Worm (Caenorhabditis elegans): ENCODE measurements around the gene slc-17.5.

slc-17.5 gene

ce11 chrV:8267275-8267674 is 17.4 kb downstream of the slc-17.5 start:
- TF ChIP-seq tbx-11 (GFP tag; IDR thresholded peaks at IDR 0.05) (no peak), tbx-37 (GFP tag; conservative IDR thresholded peaks at IDR 0.05) (no peak), F13C5.2 (tag; optimal IDR thresholded peaks at IDR 0.05) (no peak), hmbx-1 (tag; optimal IDR thresholded peaks at IDR 0.05) (no peak), pes-1 (GFP tag; IDR thresholded peaks at IDR 0.05) (no peak), ets-7 (tag; optimal IDR thresholded peaks at IDR 0.05) (no peak)

DNA sequence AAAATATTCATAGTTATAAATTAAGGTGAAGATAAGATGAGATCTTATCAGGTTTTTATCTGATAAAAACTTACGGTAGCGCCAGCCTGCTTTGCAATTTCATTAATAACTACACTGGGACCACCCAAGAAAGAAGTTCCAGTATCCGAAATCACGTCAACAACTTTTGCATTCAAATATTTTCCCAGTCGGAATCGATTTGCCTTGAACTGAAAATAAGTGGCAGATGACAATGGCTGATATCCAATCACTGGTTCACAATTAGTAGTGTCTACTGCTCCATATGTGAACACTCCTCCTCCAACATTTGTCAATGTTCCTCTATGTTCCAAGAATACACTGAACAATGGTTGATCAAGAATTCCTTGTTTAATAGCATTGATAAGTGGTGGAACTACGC is 18.5 kb downstream of the slc-17.5 start, which contains the start of gene F21F8.5:
F21F8.5 (minus strand) TSS at position 101 of the 400 bp plus-strand sequence.
- TF ChIP-seq scrt-1 (GFP tag; IDR thresholded peaks at IDR 0.05) (no peak), hmg-4 (GFP tag; optimal IDR thresholded peaks at IDR 0.05) (no peak), flt-1 (GFP tag; IDR thresholded peaks at IDR 0.05) (no peak), ceh-36 (tag; optimal IDR thresholded peaks at IDR 0.05) (no peak), B0310.2 (tag; optimal IDR thresholded peaks at IDR 0.05) (no peak), ceh-13 (GFP tag; optimal IDR thresholded peaks at IDR 0.05) (no peak), tbx-11 (GFP tag; IDR thresholded peaks at IDR 0.05) (no peak), F13C5.2 (tag; optimal IDR thresholded peaks at IDR 0.05) (no peak), aly-1 (tag; optimal IDR thresholded peaks at IDR 0.05) (no peak), hmbx-1 (tag; optimal IDR thresholded peaks at IDR 0.05) (no peak), tbx-37 (GFP tag; conservative IDR thresholded peaks at IDR 0.05) (no peak), ets-7 (tag; optimal IDR thresholded peaks at IDR 0.05) (no peak), pes-1 (GFP tag; IDR thresholded peaks at IDR 0.05) (no peak), hnd-1 (tag; optimal IDR thresholded peaks at IDR 0.05) (no peak)

DNA sequence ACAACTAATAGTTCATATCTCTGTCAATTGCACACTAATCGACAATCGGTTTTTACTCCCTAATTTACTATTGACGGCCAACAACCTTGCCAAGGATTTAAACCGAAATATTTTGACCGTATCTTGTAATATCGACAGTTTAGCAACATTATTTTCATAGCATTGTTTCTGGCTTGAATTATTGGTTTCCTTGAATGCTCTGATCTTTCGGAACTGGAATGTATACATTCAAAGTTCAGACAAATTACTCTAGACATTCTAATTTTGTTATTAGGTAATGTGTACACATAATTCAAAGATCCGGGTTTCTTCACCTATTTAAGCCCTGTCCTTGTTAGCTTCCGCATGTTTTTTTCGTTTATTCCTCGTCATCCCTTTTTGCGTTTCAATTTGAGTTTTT is 20.8 kb downstream of the slc-17.5 start, which contains the start of gene C16D9.9:
C16D9.9 (plus strand) TSS at position 301 of the 400 bp plus-strand sequence.
- TF ChIP-seq hmbx-1 (tag; optimal IDR thresholded peaks at IDR 0.05), result no peak

ce11 chrV:8263466-8263865 is 21.2 kb downstream of the slc-17.5 start, which contains the start of gene C16D9.8:
Gene C16D9.8 (minus strand): TSS chrV:8263566.
- TF ChIP-seq B0310.2 (tag; optimal IDR thresholded peaks at IDR 0.05), result no peak

- no peak for TF ChIP-seq tbx-37 (GFP tag; conservative IDR thresholded peaks at IDR 0.05)
Observed at ce11 chrV:8262212-8262611, 22.5 kb downstream of the slc-17.5 start.

ce11 chrV:8259016-8259415 is 25.7 kb downstream of the slc-17.5 start, which contains the start of gene C16D9.1:
Gene C16D9.1 (plus strand): TSS chrV:8259316.
- no peak for TF ChIP-seq F13C5.2 (tag; optimal IDR thresholded peaks at IDR 0.05)
- TF ChIP-seq flt-1 (GFP tag; IDR thresholded peaks at IDR 0.05), result no peak
- no peak for TF ChIP-seq ceh-36 (tag; optimal IDR thresholded peaks at IDR 0.05)
- TF ChIP-seq aly-1 (tag; optimal IDR thresholded peaks at IDR 0.05), result no peak
- no peak for TF ChIP-seq pes-1 (GFP tag; IDR thresholded peaks at IDR 0.05)
- TF ChIP-seq tbx-37 (GFP tag; conservative IDR thresholded peaks at IDR 0.05), result no peak
- no peak for TF ChIP-seq B0310.2 (tag; optimal IDR thresholded peaks at IDR 0.05)
- TF ChIP-seq tra-4 (tag; optimal IDR thresholded peaks at IDR 0.05), result no peak
- no peak for TF ChIP-seq sea-1 (GFP tag; conservative IDR thresholded peaks at IDR 0.05)
- TF ChIP-seq ets-7 (tag; optimal IDR thresholded peaks at IDR 0.05), result no peak
- no peak for TF ChIP-seq tbx-11 (GFP tag; IDR thresholded peaks at IDR 0.05)
- no peak for TF ChIP-seq ceh-13 (GFP tag; optimal IDR thresholded peaks at IDR 0.05)
- no peak for TF ChIP-seq hmbx-1 (tag; optimal IDR thresholded peaks at IDR 0.05)
- no peak for TF ChIP-seq ama-1 (optimal IDR thresholded peaks at IDR 0.05)
- TF ChIP-seq scrt-1 (GFP tag; IDR thresholded peaks at IDR 0.05), result no peak
- no peak for TF ChIP-seq hnd-1 (tag; optimal IDR thresholded peaks at IDR 0.05)

DNA sequence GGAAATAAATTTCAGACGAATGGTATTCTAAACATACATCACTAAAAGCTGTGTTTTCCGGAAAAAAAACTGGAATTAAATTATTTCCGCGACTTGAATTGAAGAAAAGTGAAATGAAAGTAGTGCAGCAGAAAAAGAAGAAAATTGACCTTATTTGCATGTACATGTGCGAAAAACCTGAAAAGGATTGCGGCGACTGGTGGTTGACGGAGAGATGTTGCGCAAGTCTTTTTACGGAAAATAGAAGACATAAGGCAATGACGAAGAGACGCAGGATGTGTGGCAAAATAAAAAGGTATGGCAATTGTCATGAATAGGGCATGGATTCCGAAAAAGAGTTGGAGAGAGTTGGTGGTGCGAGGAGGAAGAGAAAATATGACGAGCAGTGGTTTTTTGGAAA is 29.7 kb downstream of the slc-17.5 start:
- TF ChIP-seq scrt-1 (GFP tag; IDR thresholded peaks at IDR 0.05), result no peak
- no peak for TF ChIP-seq B0310.2 (tag; optimal IDR thresholded peaks at IDR 0.05)
- no peak for TF ChIP-seq tra-4 (tag; optimal IDR thresholded peaks at IDR 0.05)
- no peak for TF ChIP-seq hmbx-1 (tag; optimal IDR thresholded peaks at IDR 0.05)
- TF ChIP-seq ama-1 (optimal IDR thresholded peaks at IDR 0.05), result no peak
- TF ChIP-seq F13C5.2 (tag; optimal IDR thresholded peaks at IDR 0.05), result no peak
- TF ChIP-seq tbx-11 (GFP tag; IDR thresholded peaks at IDR 0.05), result no peak
- no peak for TF ChIP-seq pes-1 (GFP tag; IDR thresholded peaks at IDR 0.05)
- no peak for TF ChIP-seq ceh-13 (GFP tag; optimal IDR thresholded peaks at IDR 0.05)
- no peak for TF ChIP-seq flt-1 (GFP tag; IDR thresholded peaks at IDR 0.05)
- TF ChIP-seq sea-1 (GFP tag; conservative IDR thresholded peaks at IDR 0.05), result no peak
- no peak for TF ChIP-seq hmg-4 (GFP tag; optimal IDR thresholded peaks at IDR 0.05)
- no peak for TF ChIP-seq ceh-36 (tag; optimal IDR thresholded peaks at IDR 0.05)
- TF ChIP-seq tbx-37 (GFP tag; conservative IDR thresholded peaks at IDR 0.05), result no peak
- TF ChIP-seq aly-1 (tag; optimal IDR thresholded peaks at IDR 0.05), result no peak
- TF ChIP-seq ets-7 (tag; optimal IDR thresholded peaks at IDR 0.05), result no peak

- no peak for TF ChIP-seq B0310.2 (tag; optimal IDR thresholded peaks at IDR 0.05)
- TF ChIP-seq ceh-36 (tag; optimal IDR thresholded peaks at IDR 0.05), result no peak
- TF ChIP-seq ets-7 (tag; optimal IDR thresholded peaks at IDR 0.05), result no peak
- TF ChIP-seq ama-1 (optimal IDR thresholded peaks at IDR 0.05), result no peak
- TF ChIP-seq pes-1 (GFP tag; IDR thresholded peaks at IDR 0.05), result no peak
- TF ChIP-seq ceh-13 (GFP tag; optimal IDR thresholded peaks at IDR 0.05), result no peak
- no peak for TF ChIP-seq tra-4 (tag; optimal IDR thresholded peaks at IDR 0.05)
- TF ChIP-seq hnd-1 (tag; optimal IDR thresholded peaks at IDR 0.05), result no peak
- no peak for TF ChIP-seq aly-1 (tag; optimal IDR thresholded peaks at IDR 0.05)
- no peak for TF ChIP-seq scrt-1 (GFP tag; IDR thresholded peaks at IDR 0.05)
- no peak for TF ChIP-seq sea-1 (GFP tag; conservative IDR thresholded peaks at IDR 0.05)
- no peak for TF ChIP-seq hmg-4 (GFP tag; optimal IDR thresholded peaks at IDR 0.05)
- no peak for TF ChIP-seq flt-1 (GFP tag; IDR thresholded peaks at IDR 0.05)
- no peak for TF ChIP-seq tbx-11 (GFP tag; IDR thresholded peaks at IDR 0.05)
- no peak for TF ChIP-seq F13C5.2 (tag; optimal IDR thresholded peaks at IDR 0.05)
- no peak for TF ChIP-seq tbx-37 (GFP tag; conservative IDR thresholded peaks at IDR 0.05)
- no peak for TF ChIP-seq hmbx-1 (tag; optimal IDR thresholded peaks at IDR 0.05)
Observed at ce11 chrV:8253946-8254345, 30.8 kb downstream of the slc-17.5 start.

Measured in whole organism, early embryonic.